Worm (Caenorhabditis elegans) whole organism, young adult: Measurements from ENCODE around the gene eat-3.

Experiments used
- B0035.1 ChIP-seq: sonication (generic microtip); optimal IDR thresholded peaks from 2 replicates; lab custom pipeline; 2016; ENCODE audit warnings: missing genetic modification characterization, mild to moderate bottlenecking, missing compliant biosample characterization, missing genotype, missing genetic modification reagents
- ceh-27 ChIP-seq: fragments of 200-800 bp; sonication (Bioruptor generic); optimal IDR thresholded peaks from 2 replicates; lab custom pipeline; 2018; ENCODE audit warnings: mild to moderate bottlenecking, missing genetic modification characterization, moderate library complexity, missing compliant biosample characterization
- chd-7 ChIP-seq: sonication (generic microtip); optimal IDR thresholded peaks from 2 replicates; lab custom pipeline; 2016; ENCODE audit warnings: mild to moderate bottlenecking, missing genetic modification characterization, moderate library complexity, missing compliant biosample characterization
- dpl-1 ChIP-seq: fragments of 150-350 bp; optimal IDR thresholded peaks from 2 replicates; lab custom pipeline; 2014; ENCODE audit warnings: missing biosample characterization, missing genetic modification reagents, missing genetic modification characterization
- egl-18 ChIP-seq: fragments of 200-800 bp; sonication (Bioruptor generic); IDR thresholded peaks from 2 replicates; pipeline ENCODE4 v1.3.6; 2022; ENCODE audit warnings: missing genetic modification reagents, missing genetic modification characterization, missing compliant biosample characterization
- egl-44 ChIP-seq: fragments of 200-800 bp; sonication (Bioruptor generic); IDR thresholded peaks from 2 replicates; pipeline ENCODE4 v1.3.6; 2022; ENCODE audit warnings: missing genetic modification reagents, missing genetic modification characterization, missing compliant biosample characterization
- hlh-12 ChIP-seq: sonication (generic microtip); optimal IDR thresholded peaks from 2 replicates; lab custom pipeline; 2016; ENCODE audit warnings: missing genetic modification characterization, missing compliant biosample characterization
- lin-26 ChIP-seq: fragments of 200-800 bp; sonication (Bioruptor generic); IDR thresholded peaks from 2 replicates; pipeline ENCODE4 v1.3.6; 2022; ENCODE audit warnings: missing genetic modification reagents, missing genetic modification characterization, missing compliant biosample characterization
- pha-4 ChIP-seq: fragments of 150-350 bp; sonication (generic microtip); optimal IDR thresholded peaks from 2 replicates; lab custom pipeline; 2014; ENCODE audit warnings: missing biosample characterization, missing genetic modification reagents, missing genetic modification characterization
- unc-62 ChIP-seq: fragments of 150-350 bp; optimal IDR thresholded peaks from 2 replicates; lab custom pipeline; 2014; ENCODE audit warnings: missing biosample characterization, missing genetic modification reagents, missing genetic modification characterization
- ztf-25 ChIP-seq: fragments of 200-800 bp; sonication (Bioruptor generic); IDR thresholded peaks from 2 replicates; pipeline ENCODE4 v1.3.6; 2022; ENCODE audit warnings: missing genetic modification reagents, missing genetic modification characterization, missing compliant biosample characterization

ce11 chrII:9343955-9344354 is 19.3 kb downstream of the eat-3 start:
- TF ChIP-seq B0035.1 (tag; lab: Kevin White, UChicago) (no peak), unc-62 (no peak), pha-4 (tag; lab: Kevin White, UChicago) (no peak), ztf-25 (no peak), hlh-12 (no peak), egl-18 (no peak), dpl-1 (GFP tag; lab: Kevin White, UChicago) (no peak), ceh-27 (GFP tag; lab: Kevin White, UChicago) (no peak), lin-26 (GFP tag; lab: Robert Waterston, UW) (no peak), egl-44 (GFP tag; lab: Robert Waterston, UW) (no peak), chd-7 (tag; lab: Kevin White, UChicago) (no peak)
